Fruit fly (Drosophila melanogaster): ENCODE measurements around the gene CG3165.

Gene CG3165

dm6 chr2L:3011484-3011883 lies 34.6 kb downstream of the CG3165 start:
- TF ChIP-seq jim (GFP tag; optimal IDR thresholded peaks at IDR 0.05) (peak; percentile 42), dmrt93B (GFP tag; optimal IDR thresholded peaks at IDR 0.05) (peak; percentile 38), sage (GFP tag; optimal IDR thresholded peaks at IDR 0.05) (no peak), Jra (GFP tag; optimal IDR thresholded peaks at IDR 0.05) (no peak), CG32264 (GFP tag; optimal IDR thresholded peaks at IDR 0.05) (peak; percentile 46), h (GFP tag; optimal IDR thresholded peaks at IDR 0.05) (peak; percentile 74), foxo (GFP tag; optimal IDR thresholded peaks at IDR 0.05) (peak in 1 of 2 experiments; percentile 67), br (GFP tag; optimal IDR thresholded peaks at IDR 0.05) (peak; percentile 78), woc (GFP tag; optimal IDR thresholded peaks at IDR 0.05) (peak; percentile 61), OdsH (GFP tag; optimal IDR thresholded peaks at IDR 0.05) (peak; percentile 69), psq (GFP tag; optimal IDR thresholded peaks at IDR 0.05) (peak; percentile 68), dl (GFP tag; optimal IDR thresholded peaks at IDR 0.05; ENCODE audit: insufficient read depth in 1 of 2, partially characterized antibody in 2 of 2) (no peak), fru (GFP tag; optimal IDR thresholded peaks at IDR 0.05) (peak; percentile 80), tai (GFP tag; optimal IDR thresholded peaks at IDR 0.05) (no peak), ey (GFP tag; optimal IDR thresholded peaks at IDR 0.05) (peak; percentile 66), Sp1 (GFP tag; optimal IDR thresholded peaks at IDR 0.05) (peak; percentile 68), Myc (optimal IDR thresholded peaks at IDR 0.05) (no peak), HLH106 (tag; optimal IDR thresholded peaks at IDR 0.05) (peak; percentile 69), Abd-B (GFP tag; optimal IDR thresholded peaks at IDR 0.05) (no peak), rgr (GFP tag; optimal IDR thresholded peaks at IDR 0.05) (peak; percentile 71)

- TF ChIP-seq Rel (GFP tag; optimal IDR thresholded peaks at IDR 0.05) (no peak), Rel (tag; optimal IDR thresholded peaks at IDR 0.05) (no peak), dl (GFP tag; optimal IDR thresholded peaks at IDR 0.05; ENCODE audit: insufficient read depth in 1 of 2, partially characterized antibody in 2 of 2) (no peak), HLH106 (tag; optimal IDR thresholded peaks at IDR 0.05) (peak; percentile 16), dmrt93B (GFP tag; optimal IDR thresholded peaks at IDR 0.05) (no peak), Mio (GFP tag; optimal IDR thresholded peaks at IDR 0.05) (no peak), OdsH (GFP tag; optimal IDR thresholded peaks at IDR 0.05) (peak; percentile 22), lola (GFP tag; optimal IDR thresholded peaks at IDR 0.05) (no peak), sv (GFP tag; optimal IDR thresholded peaks at IDR 0.05) (peak; percentile 30), usp (GFP tag; optimal IDR thresholded peaks at IDR 0.05) (no peak), rgr (GFP tag; optimal IDR thresholded peaks at IDR 0.05) (peak; percentile 41), br (GFP tag; optimal IDR thresholded peaks at IDR 0.05) (peak; percentile 20), N (GFP tag; optimal IDR thresholded peaks at IDR 0.05) (no peak), ey (GFP tag; optimal IDR thresholded peaks at IDR 0.05) (peak; percentile 21), brk (GFP tag; optimal IDR thresholded peaks at IDR 0.05) (no peak), Hr78 (GFP tag; optimal IDR thresholded peaks at IDR 0.05) (no peak), foxo (GFP tag; optimal IDR thresholded peaks at IDR 0.05) (peak in 1 of 2 experiments; percentile 40), CrebA (GFP tag; optimal IDR thresholded peaks at IDR 0.05; ENCODE audit: borderline replicate concordance) (no peak), h (GFP tag; optimal IDR thresholded peaks at IDR 0.05) (peak; percentile 49)
These were observed 35.9 kb downstream of the CG3165 start for dm6 chr2L:3012780-3013179.

DNA sequence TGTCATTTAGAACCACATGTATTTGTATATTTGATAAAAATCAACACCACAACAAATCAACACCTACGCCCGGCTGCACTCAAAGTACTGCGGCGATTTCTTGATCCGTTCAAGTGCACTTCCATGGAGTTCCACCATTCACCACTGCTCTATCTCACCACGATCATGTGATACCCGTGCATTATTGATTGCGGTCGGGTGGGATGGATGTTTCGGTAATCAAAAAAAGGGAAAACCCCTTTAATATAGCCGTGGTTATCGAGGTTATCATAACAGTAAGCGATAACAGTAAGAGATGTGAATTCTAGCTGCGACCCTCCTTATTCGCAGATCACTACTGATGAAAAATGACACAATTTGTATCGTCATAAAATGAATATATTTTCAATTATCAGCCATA lies 41.3 kb downstream of the CG3165 start, which contains the start of the genes CG17224 and CG17264:
Gene CG17224 (minus strand): TSS at position 97 of the 400 bp plus-strand sequence.
Gene CG17264 (plus strand): TSS at position 297 of the 400 bp plus-strand sequence.
- no peak for TF ChIP-seq Rel (GFP tag; optimal IDR thresholded peaks at IDR 0.05)
- peak; percentile 99 for TF ChIP-seq Rel (tag; optimal IDR thresholded peaks at IDR 0.05)
- no peak for TF ChIP-seq dsf (GFP tag; optimal IDR thresholded peaks at IDR 0.05; ENCODE audit: borderline replicate concordance)
- peak; percentile 19 for TF ChIP-seq Dif (GFP tag; optimal IDR thresholded peaks at IDR 0.05; ENCODE audit: partially characterized antibody)

dm6 chr2L:3022986-3023385 lies 46.1 kb downstream of the CG3165 start, which contains the start of the genes alpha4GT1 and Prp40:
Gene alpha4GT1 (minus strand): TSS chr2L:3023141.
Gene Prp40 (plus strand): TSS chr2L:3023226.
- TF ChIP-seq Dfd (GFP tag; optimal IDR thresholded peaks at IDR 0.05) (no peak), sage (GFP tag; optimal IDR thresholded peaks at IDR 0.05) (no peak), Jra (GFP tag; optimal IDR thresholded peaks at IDR 0.05) (no peak), foxo (GFP tag; optimal IDR thresholded peaks at IDR 0.05) (no peak), Rel (GFP tag; optimal IDR thresholded peaks at IDR 0.05) (no peak), Rel (tag; optimal IDR thresholded peaks at IDR 0.05) (peak; percentile 52), br (GFP tag; optimal IDR thresholded peaks at IDR 0.05) (no peak), OdsH (GFP tag; optimal IDR thresholded peaks at IDR 0.05) (no peak), Hr83 (GFP tag; optimal IDR thresholded peaks at IDR 0.05; ENCODE audit: poor library complexity, severe bottlenecking) (no peak), jim (GFP tag; optimal IDR thresholded peaks at IDR 0.05) (no peak), Abd-B (GFP tag; optimal IDR thresholded peaks at IDR 0.05) (no peak), Myc (optimal IDR thresholded peaks at IDR 0.05) (peak; percentile 22), CrebA (GFP tag; optimal IDR thresholded peaks at IDR 0.05; ENCODE audit: borderline replicate concordance) (no peak)

Measured in whole organism, wandering third instar larva.